Fruit fly (Drosophila melanogaster) whole organism, wandering third instar larva: Measurements from ENCODE around the gene Fur1.

Source experiments
- Abd-B ChIP-seq: fragments of >200 bp; optimal IDR thresholded peaks from 2 replicates; lab custom pipeline; 2017; ENCODE audit warnings: missing biosample characterization, missing genetic modification characterization
- Hr78 ChIP-seq: fragments of >200 bp; optimal IDR thresholded peaks from 2 replicates; lab custom pipeline; 2017; ENCODE audit warnings: missing biosample characterization, missing genetic modification characterization
- Sp1 ChIP-seq: fragments of 200-800 bp; sonication (Bioruptor generic); optimal IDR thresholded peaks from 3 replicates; lab custom pipeline; 2019; ENCODE audit warnings: missing biosample characterization, mild to moderate bottlenecking, missing genetic modification characterization, moderate library complexity
- fru ChIP-seq: fragments of 200-800 bp; sonication (Bioruptor generic); optimal IDR thresholded peaks from 3 replicates; lab custom pipeline; 2016; ENCODE audit warnings: missing biosample characterization, mild to moderate bottlenecking, missing genetic modification characterization
- h ChIP-seq: fragments of 200-800 bp; sonication (Bioruptor generic); optimal IDR thresholded peaks from 3 replicates; lab custom pipeline; 2016; ENCODE audit warnings: missing biosample characterization, mild to moderate bottlenecking, missing genetic modification characterization
- sage ChIP-seq: fragments of 200-800 bp; sonication (Bioruptor generic); optimal IDR thresholded peaks from 2 replicates; lab custom pipeline; 2016; ENCODE audit warnings: missing biosample characterization, mild to moderate bottlenecking, missing genetic modification characterization

DNA sequence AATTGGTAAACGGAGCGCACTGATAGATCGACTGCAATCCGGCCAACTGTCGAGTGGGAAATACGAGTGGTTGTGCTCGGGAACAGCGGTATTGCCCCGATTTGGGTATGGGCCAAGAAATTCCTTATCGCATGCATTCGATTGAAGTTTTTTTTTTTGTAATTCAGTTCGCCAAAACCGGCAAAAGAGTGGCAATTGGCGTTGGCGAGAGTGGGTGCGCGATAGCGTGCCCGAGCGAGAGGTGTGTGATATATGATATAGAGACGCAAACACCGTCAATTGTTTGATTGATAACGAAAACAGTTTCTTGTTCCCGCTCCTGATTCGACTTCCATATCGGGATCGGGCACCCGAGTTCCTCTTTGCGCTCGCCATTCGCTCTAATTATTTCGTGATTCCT lies 159.1 kb downstream of the Fur1 start, which contains the start of gene CG31087:
- no peak for TF ChIP-seq Sp1 (GFP tag; lab: Kevin White, UChicago)
- TF ChIP-seq fru (GFP tag; lab: Kevin White, UChicago), result no peak
- TF ChIP-seq Hr78, result no peak
- no peak for TF ChIP-seq Abd-B (GFP tag; lab: Kevin White, UChicago)
- no peak for TF ChIP-seq sage (GFP tag; lab: Kevin White, UChicago)
- TF ChIP-seq h (GFP tag; lab: Kevin White, UChicago), result peak; percentile 19
